Worm (Caenorhabditis elegans) whole organism, late embryonic: ENCODE results near the gene K11D12.14.

Experiments
- dmd-4 ChIP-seq: sonication (generic microtip); optimal IDR thresholded peaks from 2 replicates; lab custom pipeline; 2016; ENCODE audit warnings: borderline replicate concordance, missing genetic modification characterization, missing compliant biosample characterization
- fax-1 ChIP-seq: sonication (generic microtip); optimal IDR thresholded peaks from 2 replicates; lab custom pipeline; 2016; ENCODE audit warnings: missing genotype, missing genetic modification characterization, missing compliant biosample characterization
- ztf-16 ChIP-seq: sonication (generic microtip); optimal IDR thresholded peaks from 2 replicates; lab custom pipeline; 2017; ENCODE audit warnings: missing genetic modification characterization, missing compliant biosample characterization

DNA sequence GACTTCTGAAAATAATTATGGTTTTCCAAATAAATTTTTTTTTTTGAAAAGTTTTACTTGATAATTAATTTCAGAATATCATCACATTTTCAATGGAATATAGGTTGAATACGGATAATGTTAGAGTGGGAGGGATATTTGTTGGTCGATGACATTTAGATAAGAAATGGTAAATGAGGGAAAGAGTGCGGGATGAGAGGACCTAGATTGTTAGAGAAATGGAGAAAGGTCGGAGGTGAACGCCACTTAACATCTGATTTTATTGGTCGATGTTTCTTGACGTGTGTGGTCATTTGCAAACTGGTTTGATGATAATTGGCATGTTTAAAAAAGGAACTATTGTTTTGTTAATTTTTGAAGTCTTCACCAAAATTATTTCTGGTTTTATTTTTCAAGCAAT is 11.0 kb upstream of the K11D12.14 start:
- TF ChIP-seq fax-1 (no peak), dmd-4 (no peak), ztf-16 (tag; lab: Kevin White, UChicago) (no peak)
